Fruit fly (Drosophila melanogaster): Measurements from ENCODE around the gene CG10700.

DNA sequence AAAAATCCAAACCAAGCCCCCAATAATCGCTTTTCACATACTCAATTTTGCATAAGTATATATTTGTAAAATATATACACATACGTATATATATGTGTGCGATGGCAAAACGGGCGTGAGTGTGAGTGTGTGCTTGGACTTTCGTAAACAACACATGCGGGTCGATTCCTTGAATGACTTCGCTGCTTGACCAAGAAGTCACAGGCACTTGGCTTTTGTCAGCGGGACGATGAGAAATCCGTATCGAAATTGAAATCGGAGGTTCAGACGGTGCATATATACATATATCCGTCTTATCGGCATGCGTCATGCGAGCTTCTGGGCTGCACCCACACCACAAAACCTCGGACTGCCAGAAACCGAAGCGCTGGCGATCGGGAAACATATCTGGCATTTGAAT lies 43.8 kb downstream of the CG10700 start:
- TF ChIP-seq CG7045 (GFP tag; optimal IDR thresholded peaks at IDR 0.05) (no peak), kay (GFP tag; ENCODE audit: borderline replicate concordance) (no peak), Crg-1 (GFP tag; optimal IDR thresholded peaks at IDR 0.05) (no peak), toe (GFP tag; optimal IDR thresholded peaks at IDR 0.05) (no peak), tj (GFP tag; optimal IDR thresholded peaks at IDR 0.05) (peak; percentile 34), CG12768 (GFP tag; optimal IDR thresholded peaks at IDR 0.05) (no peak), CG33017 (tag; optimal IDR thresholded peaks at IDR 0.05) (no peak), bab1 (GFP tag; optimal IDR thresholded peaks at IDR 0.05) (no peak), CG1620 (GFP tag; optimal IDR thresholded peaks at IDR 0.05) (no peak)

Measured in whole organism, adult.